Worm (Caenorhabditis elegans) whole organism, L3 larva: ENCODE data around the gene nhr-262.
"Not testable (repeated sequence)": the region's sequence is repeated elsewhere in the genome, so short reads cannot be mapped to it uniquely, and the experiment has no call there.

Experiments used
- ZK546.5 ChIP-seq: sonication (generic microtip); optimal IDR thresholded peaks from 2 replicates; lab custom pipeline; 2017; ENCODE audit warnings: missing biosample characterization, missing genetic modification characterization
- ama-1 ChIP-seq: fragments of 150-350 bp; optimal IDR thresholded peaks from 2 replicates; lab custom pipeline; 2018
- ceh-16 ChIP-seq: sonication (generic microtip); optimal IDR thresholded peaks from 2 replicates; lab custom pipeline; 2017; ENCODE audit warnings: missing biosample characterization, missing genetic modification characterization
- ceh-28 ChIP-seq: fragments of 150-350 bp; optimal IDR thresholded peaks from 2 replicates; lab custom pipeline; 2014; ENCODE audit warnings: missing biosample characterization, missing genetic modification reagents, missing genetic modification characterization
- ceh-82 ChIP-seq: fragments of 150-350 bp; optimal IDR thresholded peaks from 2 replicates; lab custom pipeline; 2014; ENCODE audit warnings: missing biosample characterization, missing genetic modification characterization
- egl-5 ChIP-seq: fragments of 150-350 bp; optimal IDR thresholded peaks from 2 replicates; lab custom pipeline; 2017; ENCODE audit warnings: missing biosample characterization, missing genetic modification reagents, missing genetic modification characterization, inconsistent platforms
- elt-1 ChIP-seq: fragments of 150-350 bp; optimal IDR thresholded peaks from 2 replicates; lab custom pipeline; 2014; ENCODE audit warnings: missing biosample characterization, missing genetic modification characterization
- elt-2 ChIP-seq: sonication (generic microtip); optimal IDR thresholded peaks from 2 replicates; lab custom pipeline; 2016; ENCODE audit warnings: missing genetic modification reagents, mild to moderate bottlenecking, missing genetic modification characterization, missing compliant biosample characterization
- elt-3 ChIP-seq, 3 experiments: fragments of 150-350 bp in 1 of 3; sonication (generic microtip) in 2 of 3; optimal IDR thresholded peaks; 2 replicates in 2 of 3; 4 replicates in 1 of 3; lab custom pipeline; 2014 to 2017; ENCODE audit warnings: missing biosample characterization in 3 of 3, missing genetic modification characterization in 3 of 3
- eor-1 ChIP-seq, 2 experiments: fragments of 150-350 bp; optimal IDR thresholded peaks; 2 replicates each; lab custom pipeline; 2014 to 2018; ENCODE audit warnings: missing biosample characterization in 2 of 2, missing genetic modification characterization in 2 of 2
- fkh-10 ChIP-seq: sonication (generic microtip); optimal IDR thresholded peaks from 2 replicates; lab custom pipeline; 2017; ENCODE audit warnings: missing biosample characterization, missing genetic modification reagents, missing genetic modification characterization
- fkh-2 ChIP-seq: fragments of 150-350 bp; optimal IDR thresholded peaks from 2 replicates; lab custom pipeline; 2014; ENCODE audit warnings: missing biosample characterization, missing genetic modification reagents, missing genetic modification characterization
- fos-1 ChIP-seq: fragments of 150-350 bp; optimal IDR thresholded peaks from 2 replicates; lab custom pipeline; 2014; ENCODE audit warnings: missing biosample characterization, missing genetic modification characterization
- hmg-11 ChIP-seq: sonication (generic microtip); optimal IDR thresholded peaks from 2 replicates; lab custom pipeline; 2016; ENCODE audit warnings: missing genetic modification characterization, missing compliant biosample characterization
- lsy-12 ChIP-seq: sonication (generic microtip); optimal IDR thresholded peaks from 2 replicates; lab custom pipeline; 2016; ENCODE audit warnings: mild to moderate bottlenecking, missing genetic modification characterization, missing compliant biosample characterization
- mdl-1 ChIP-seq: fragments of 150-350 bp; optimal IDR thresholded peaks from 2 replicates; lab custom pipeline; 2014; ENCODE audit warnings: missing biosample characterization, missing genetic modification characterization
- nhr-11 ChIP-seq: fragments of 150-350 bp; optimal IDR thresholded peaks from 2 replicates; lab custom pipeline; 2014; ENCODE audit warnings: missing biosample characterization, missing genetic modification characterization
- nhr-12 ChIP-seq: fragments of 150-350 bp; optimal IDR thresholded peaks from 2 replicates; lab custom pipeline; 2014; ENCODE audit warnings: missing biosample characterization, missing genetic modification characterization
- nhr-23 ChIP-seq: fragments of 150-350 bp; optimal IDR thresholded peaks from 2 replicates; lab custom pipeline; 2014; ENCODE audit warnings: missing biosample characterization, missing genetic modification reagents, missing genetic modification characterization
- nhr-237 ChIP-seq: fragments of 150-350 bp; optimal IDR thresholded peaks from 2 replicates; lab custom pipeline; 2014; ENCODE audit warnings: missing biosample characterization, missing genetic modification characterization
- nhr-43 ChIP-seq: sonication (generic microtip); optimal IDR thresholded peaks from 2 replicates; lab custom pipeline; 2016; ENCODE audit warnings: mild to moderate bottlenecking, missing genetic modification characterization, missing compliant biosample characterization; ENCODE audit not compliant: poor library complexity, severe bottlenecking
- nhr-67 ChIP-seq: fragments of 150-350 bp; optimal IDR thresholded peaks from 2 replicates; lab custom pipeline; 2014; ENCODE audit warnings: missing biosample characterization, missing genetic modification characterization
- nhr-76 ChIP-seq: fragments of 150-350 bp; sonication (generic microtip); optimal IDR thresholded peaks from 5 replicates; lab custom pipeline; 2014; ENCODE audit warnings: missing biosample characterization, missing genetic modification characterization
- sea-2 ChIP-seq: fragments of 150-350 bp; sonication (generic microtip); optimal IDR thresholded peaks from 4 replicates; lab custom pipeline; 2014; ENCODE audit warnings: missing biosample characterization, missing genetic modification reagents, missing genetic modification characterization
- snpc-4 ChIP-seq: fragments of 150-350 bp; optimal IDR thresholded peaks from 2 replicates; lab custom pipeline; 2014; ENCODE audit warnings: missing biosample characterization, missing genetic modification characterization
- unc-39 ChIP-seq: sonication (generic microtip); optimal IDR thresholded peaks from 4 replicates; lab custom pipeline; 2017; ENCODE audit warnings: missing biosample characterization, missing genetic modification characterization
- zag-1 ChIP-seq: fragments of 150-350 bp; optimal IDR thresholded peaks from 2 replicates; lab custom pipeline; 2014; ENCODE audit warnings: missing biosample characterization, missing genetic modification characterization
- ztf-11 ChIP-seq: fragments of 150-350 bp; optimal IDR thresholded peaks from 2 replicates; lab custom pipeline; 2014; ENCODE audit warnings: missing biosample characterization, missing genetic modification characterization
- ztf-4 ChIP-seq: fragments of 150-350 bp; optimal IDR thresholded peaks from 2 replicates; lab custom pipeline; 2014; ENCODE audit warnings: missing biosample characterization, missing genetic modification characterization

nhr-262 gene

DNA sequence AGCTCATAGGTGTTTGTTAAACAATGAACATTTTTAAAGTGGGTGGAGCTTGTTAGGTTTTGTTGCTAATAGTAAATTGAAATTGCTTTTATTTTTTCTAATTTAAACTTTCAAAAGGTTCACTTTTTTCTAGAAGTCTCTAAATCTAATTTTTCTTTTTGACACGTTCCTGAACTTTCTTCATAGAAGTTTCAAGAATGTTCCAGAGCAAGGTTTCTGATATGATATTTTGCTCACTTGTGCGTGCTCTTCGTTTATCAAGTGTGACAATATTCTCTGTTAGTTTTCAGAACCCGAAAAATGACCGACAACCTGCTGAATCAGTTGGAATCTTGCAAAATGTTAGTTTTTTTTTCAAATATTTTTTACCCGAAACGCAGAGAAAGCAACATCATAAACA, 34.0 kb downstream of the nhr-262 start, which contains the start of gene fbxa-148:
Gene fbxa-148 (plus strand): TSS at position 301 of the 400 bp plus-strand sequence.
- not testable (repeated sequence) for TF ChIP-seq ztf-4, ama-1, ceh-28
- TF ChIP-seq, all 47 proteins: peak for 0; not testable (repeated sequence) for 47

ce11 chrV:16948011-16948410, 43.3 kb downstream of the nhr-262 start, which contains the start of gene fbxa-112:
fbxa-112 (minus strand) TSS chrV:16948111.
- not testable (repeated sequence) for TF ChIP-seq ceh-82 (tag; lab: Kevin White, UChicago); eor-1 (tag; optimal IDR thresholded peaks at IDR 0.05; lab: Kevin White, UChicago); unc-39
- TF ChIP-seq, all 47 proteins: peak for 0; not testable (repeated sequence) for 47

DNA sequence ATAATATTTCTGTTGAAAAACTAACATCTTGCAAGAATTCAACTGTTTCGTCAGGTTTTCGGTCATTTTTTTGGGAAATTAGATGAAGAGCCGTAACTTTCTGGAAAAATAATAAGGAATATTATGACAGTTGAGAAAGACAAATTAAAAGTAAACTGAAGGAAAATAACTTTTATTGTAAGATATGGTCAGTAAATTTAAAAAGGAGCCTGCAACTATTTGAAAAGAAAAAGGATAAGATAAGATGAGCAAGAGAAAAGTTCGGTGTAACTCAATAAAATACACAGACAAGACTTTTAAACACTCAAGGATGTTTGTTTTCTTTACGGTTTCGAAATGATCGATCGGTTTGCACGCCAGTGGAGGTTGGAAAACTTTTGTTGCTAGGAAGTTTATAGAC, 44.9 kb downstream of the nhr-262 start, which contains the start of gene fbxa-111:
Gene fbxa-111 (minus strand): TSS at position 101 of the 400 bp plus-strand sequence.
- TF ChIP-seq nhr-237 (tag; lab: Kevin White, UChicago); fos-1; fkh-2: not testable (repeated sequence)

ce11 chrV:16950036-16950435, 45.3 kb downstream of the nhr-262 start:
- no peak for TF ChIP-seq mdl-1
- no peak for TF ChIP-seq ama-1
- no peak for TF ChIP-seq zag-1 (tag; lab: Kevin White, UChicago)
- TF ChIP-seq elt-2 (tag; lab: Kevin White, UChicago): no peak
- TF ChIP-seq ceh-16: no peak
- TF ChIP-seq elt-3 (tag; optimal IDR thresholded peaks at IDR 0.05; lab: Kevin White, UChicago): no peak
- TF ChIP-seq lsy-12: no peak
- TF ChIP-seq nhr-12 (tag; lab: Kevin White, UChicago): no peak
- TF ChIP-seq nhr-11 (tag; lab: Kevin White, UChicago): no peak
- no peak for TF ChIP-seq nhr-23 (tag; lab: Kevin White, UChicago)
- TF ChIP-seq nhr-43 (tag; lab: Kevin White, UChicago): no peak
- TF ChIP-seq ztf-11 (tag; lab: Kevin White, UChicago): no peak
- no peak for TF ChIP-seq sea-2
- TF ChIP-seq elt-1: no peak
- no peak for TF ChIP-seq nhr-67 (tag; lab: Kevin White, UChicago)
- no peak for TF ChIP-seq snpc-4 (tag; lab: Kevin White, UChicago)
- no peak for TF ChIP-seq nhr-76 (tag; lab: Kevin White, UChicago)
- TF ChIP-seq hmg-11: no peak
- TF ChIP-seq, all 47 proteins: peak for 0

DNA sequence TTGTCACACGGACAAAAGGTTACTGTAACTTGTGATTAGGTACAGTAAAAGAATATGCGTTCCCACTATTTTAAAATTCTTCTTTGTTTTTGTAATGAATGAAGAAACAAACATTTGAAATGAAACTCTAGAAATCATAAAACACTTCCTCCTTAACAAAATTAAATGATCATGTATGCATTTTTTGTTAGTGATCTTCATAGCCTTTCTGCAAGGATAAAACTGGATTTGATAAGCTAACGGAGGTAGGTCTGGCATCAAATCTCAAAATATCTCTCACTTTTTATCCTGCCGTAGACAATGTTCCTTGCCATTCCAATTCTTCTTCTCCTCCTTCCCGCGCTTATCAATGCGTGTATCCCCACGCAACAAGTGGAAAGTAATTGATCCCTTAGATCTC, 46.8 kb downstream of the nhr-262 start, which contains the start of gene clec-238:
Gene clec-238 (plus strand): TSS at position 301 of the 400 bp plus-strand sequence.
- TF ChIP-seq egl-5 (tag; lab: Kevin White, UChicago) (no peak), fkh-10 (GFP tag; lab: Kevin White, UChicago) (no peak), nhr-76 (tag; lab: Kevin White, UChicago) (no peak), hmg-11 (no peak), lsy-12 (no peak), nhr-43 (tag; lab: Kevin White, UChicago) (no peak), nhr-12 (tag; lab: Kevin White, UChicago) (no peak)
- TF ChIP-seq, all 47 proteins: peak for 0

- TF ChIP-seq ZK546.5 (no peak), elt-2 (tag; lab: Kevin White, UChicago) (no peak)
Observed at ce11 chrV:16954766-16955165, 50.1 kb downstream of the nhr-262 start, which contains the start of gene srh-206. srh-206 (minus strand) TSS chrV:16954866.

DNA sequence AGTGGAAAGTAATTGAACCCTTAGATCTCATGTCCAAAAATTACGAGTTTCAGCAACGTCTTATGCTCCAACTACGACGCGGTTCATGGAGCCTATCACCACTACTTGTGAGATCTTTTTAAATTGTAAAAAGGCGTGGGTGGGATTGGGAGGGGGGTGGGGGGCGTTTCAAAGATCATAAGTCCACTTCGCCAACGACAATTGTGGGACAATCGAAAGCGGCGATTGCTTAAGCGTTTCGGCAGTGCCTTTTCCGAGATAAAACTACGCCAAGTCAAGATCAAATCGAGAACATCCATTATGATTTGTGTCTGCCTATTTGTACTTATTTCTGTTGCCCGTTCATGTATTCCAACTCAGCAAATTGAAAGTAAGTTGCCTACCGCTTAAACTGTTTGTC, 51.5 kb downstream of the nhr-262 start, which contains the start of gene clec-239:
Gene clec-239 (plus strand): TSS at position 301 of the 400 bp plus-strand sequence.
- no peak for TF ChIP-seq sea-2
